Fruit fly (Drosophila melanogaster) whole organism, embryonic: ENCODE data around the gene Dph5.

Experiments used
- CG10959 ChIP-seq: fragments of 200-800 bp; sonication (Bioruptor generic); IDR thresholded peaks from 2 replicates; pipeline ENCODE4 v1.3.6; 2022; ENCODE audit warnings: missing biosample characterization, missing genetic modification characterization
- CG11456 ChIP-seq: fragments of 200-800 bp; sonication (Bioruptor generic); IDR thresholded peaks from 3 replicates; pipeline ENCODE4 v1.3.6; 2022; ENCODE audit warnings: missing biosample characterization, missing genetic modification characterization
- CG12219 ChIP-seq: fragments of 200-800 bp; sonication (Bioruptor generic); optimal IDR thresholded peaks from 3 replicates; lab custom pipeline; 2018; ENCODE audit warnings: missing biosample characterization, mild to moderate bottlenecking, missing genetic modification characterization
- CG15011 ChIP-seq: fragments of 200-800 bp; sonication (Bioruptor generic); optimal IDR thresholded peaks from 3 replicates; lab custom pipeline; 2018; ENCODE audit warnings: missing biosample characterization, mild to moderate bottlenecking, missing genetic modification characterization
- CG15696 ChIP-seq: fragments of 200-800 bp; sonication (Bioruptor generic); optimal IDR thresholded peaks from 2 replicates; lab custom pipeline; 2019; ENCODE audit warnings: missing biosample characterization, mild to moderate bottlenecking, missing genetic modification characterization, moderate library complexity
- CG16863 ChIP-seq: fragments of 200-800 bp; sonication (Bioruptor generic); optimal IDR thresholded peaks from 3 replicates; lab custom pipeline; 2016; ENCODE audit warnings: missing biosample characterization, missing genetic modification characterization
- CG17385 ChIP-seq: fragments of 200-800 bp; sonication (Bioruptor generic); optimal IDR thresholded peaks from 3 replicates; lab custom pipeline; 2018; ENCODE audit warnings: missing biosample characterization, mild to moderate bottlenecking, missing genetic modification characterization
- CG31224 ChIP-seq: fragments of 200-800 bp; sonication (Bioruptor generic); IDR thresholded peaks from 2 replicates; pipeline ENCODE4 v1.3.6; 2022; ENCODE audit warnings: missing biosample characterization, missing genetic modification characterization
- CG6175 ChIP-seq: fragments of 200-800 bp; sonication (Bioruptor generic); IDR thresholded peaks from 3 replicates; pipeline ENCODE4 v1.3.6; 2022; ENCODE audit warnings: missing biosample characterization, missing genetic modification characterization
- CG6813 ChIP-seq: fragments of 200-800 bp; sonication (Bioruptor generic); optimal IDR thresholded peaks from 2 replicates; lab custom pipeline; 2017; ENCODE audit warnings: missing biosample characterization, missing genetic modification characterization, mild to moderate bottlenecking, moderate library complexity, missing genetic modification reagents
- CG7786 ChIP-seq: fragments of 200-800 bp; sonication (Bioruptor generic); optimal IDR thresholded peaks from 2 replicates; lab custom pipeline; 2016; ENCODE audit warnings: missing biosample characterization, missing genetic modification characterization
- CG9817 ChIP-seq: fragments of 200-800 bp; sonication (Bioruptor generic); optimal IDR thresholded peaks from 2 replicates; lab custom pipeline; 2018; ENCODE audit warnings: missing biosample characterization, mild to moderate bottlenecking, missing genetic modification characterization, moderate library complexity
- D19A ChIP-seq: fragments of 200-800 bp; optimal IDR thresholded peaks from 3 replicates; lab custom pipeline; 2019; ENCODE audit warnings: missing biosample characterization, mild to moderate bottlenecking, missing genetic modification characterization, moderate library complexity
- Dbx ChIP-seq: fragments of 200-800 bp; sonication (Bioruptor generic); IDR thresholded peaks from 3 replicates; pipeline ENCODE4 v1.3.6; 2022; ENCODE audit warnings: missing biosample characterization, missing genetic modification characterization
- Drgx ChIP-seq: fragments of 200-800 bp; sonication (Bioruptor generic); IDR thresholded peaks from 2 replicates; pipeline ENCODE4 v1.3.6; 2022; ENCODE audit warnings: missing biosample characterization, missing genetic modification characterization
- Fer3 ChIP-seq: fragments of 200-800 bp; sonication (Bioruptor generic); optimal IDR thresholded peaks from 2 replicates; lab custom pipeline; 2018; ENCODE audit warnings: missing biosample characterization, mild to moderate bottlenecking, missing genetic modification characterization, moderate library complexity
- GATAe ChIP-seq: fragments of 200-800 bp; sonication (Bioruptor generic); conservative IDR thresholded peaks from 2 replicates; pipeline ENCODE4 v1.3.6; 2022; ENCODE audit warnings: missing biosample characterization, missing genetic modification characterization
- HLH3B ChIP-seq: fragments of 200-800 bp; sonication (Bioruptor generic); IDR thresholded peaks from 2 replicates; pipeline ENCODE4 v1.3.6; 2022; ENCODE audit warnings: missing biosample characterization, missing genetic modification characterization
- Hand ChIP-seq: fragments of 200-800 bp; sonication (Bioruptor generic); optimal IDR thresholded peaks from 2 replicates; lab custom pipeline; 2017; ENCODE audit warnings: mild to moderate bottlenecking, missing biosample characterization, missing genetic modification reagents, missing genetic modification characterization
- Kr ChIP-seq: fragments of 200-800 bp; sonication (Bioruptor generic); optimal IDR thresholded peaks from 2 replicates; lab custom pipeline; 2017; ENCODE audit warnings: missing biosample characterization, mild to moderate bottlenecking, missing genetic modification characterization
- Lpt ChIP-seq: fragments of >200 bp; optimal IDR thresholded peaks from 2 replicates; lab custom pipeline; 2018; ENCODE audit warnings: missing biosample characterization, missing genetic modification characterization
- MBD-R2 ChIP-seq: fragments of 200-800 bp; sonication (Bioruptor generic); IDR thresholded peaks from 2 replicates; pipeline ENCODE4 v1.3.6; 2022; ENCODE audit warnings: missing biosample characterization, missing genetic modification characterization
- Meics ChIP-seq: fragments of 200-800 bp; sonication (Bioruptor generic); optimal IDR thresholded peaks from 2 replicates; lab custom pipeline; 2017; ENCODE audit warnings: missing biosample characterization, mild to moderate bottlenecking, missing genetic modification characterization
- Oli ChIP-seq: fragments of 200-800 bp; sonication (Bioruptor generic); optimal IDR thresholded peaks from 2 replicates; lab custom pipeline; 2018; ENCODE audit warnings: missing biosample characterization, mild to moderate bottlenecking, missing genetic modification characterization, moderate library complexity
- Scr ChIP-seq: fragments of 200-800 bp; sonication (Bioruptor generic); IDR thresholded peaks from 2 replicates; pipeline ENCODE4 v1.3.6; 2022; ENCODE audit warnings: missing biosample characterization, missing genetic modification characterization; ENCODE audit not compliant: partially characterized antibody
- Sin3A ChIP-seq: fragments of >200 bp; optimal IDR thresholded peaks from 2 replicates; lab custom pipeline; 2018
- Trl ChIP-seq, 3 experiments: fragments of >200 bp in 2 of 3; fragments of 200-800 bp in 1 of 3; sonication (Bioruptor generic) in 1 of 3; optimal IDR thresholded peaks; 2 replicates in 1 of 3; 3 replicates in 2 of 3; lab custom pipeline; 2016 to 2017; ENCODE audit warnings: missing biosample characterization in 1 of 3, missing genetic modification characterization in 1 of 3
- ac ChIP-seq: fragments of 200-800 bp; sonication (Bioruptor generic); optimal IDR thresholded peaks from 3 replicates; lab custom pipeline; 2017; ENCODE audit warnings: missing biosample characterization, mild to moderate bottlenecking, missing genetic modification characterization
- al ChIP-seq: fragments of 200-800 bp; sonication (Bioruptor generic); IDR thresholded peaks from 2 replicates; pipeline ENCODE4 v1.3.6; 2022; ENCODE audit warnings: missing biosample characterization, missing genetic modification characterization
- az2 ChIP-seq: fragments of 200-800 bp; sonication (Bioruptor generic); optimal IDR thresholded peaks from 3 replicates; lab custom pipeline; 2016; ENCODE audit warnings: missing biosample characterization, missing genetic modification characterization
- bab2 ChIP-seq: fragments of 200-800 bp; sonication (Bioruptor generic); optimal IDR thresholded peaks from 2 replicates; lab custom pipeline; 2016; ENCODE audit warnings: missing biosample characterization, missing genetic modification characterization
- corto ChIP-seq: fragments of 200-800 bp; sonication (Bioruptor generic); optimal IDR thresholded peaks from 2 replicates; lab custom pipeline; 2016; ENCODE audit warnings: missing biosample characterization, mild to moderate bottlenecking, missing genetic modification characterization, moderate library complexity
- crc ChIP-seq: fragments of 200-800 bp; sonication (Bioruptor generic); optimal IDR thresholded peaks from 2 replicates; lab custom pipeline; 2016; ENCODE audit warnings: missing biosample characterization, missing genetic modification characterization
- cwo ChIP-seq: fragments of 200-800 bp; sonication (Bioruptor generic); optimal IDR thresholded peaks from 3 replicates; lab custom pipeline; 2017; ENCODE audit warnings: missing biosample characterization, missing genetic modification characterization, mild to moderate bottlenecking, moderate library complexity, missing genetic modification reagents
- da ChIP-seq: fragments of 200-800 bp; sonication (Bioruptor generic); optimal IDR thresholded peaks from 2 replicates; lab custom pipeline; 2016; ENCODE audit warnings: missing biosample characterization, missing genetic modification characterization
- dimm ChIP-seq: fragments of 200-800 bp; sonication (Bioruptor generic); IDR thresholded peaks from 2 replicates; pipeline ENCODE4 v1.3.6; 2022; ENCODE audit warnings: missing biosample characterization, missing genetic modification characterization
- eyg ChIP-seq: fragments of 200-800 bp; sonication (Bioruptor generic); optimal IDR thresholded peaks from 3 replicates; lab custom pipeline; 2016; ENCODE audit warnings: missing biosample characterization, missing genetic modification characterization
- fru ChIP-seq: fragments of >200 bp; optimal IDR thresholded peaks from 2 replicates; lab custom pipeline; 2017
- gcm ChIP-seq: fragments of 200-800 bp; sonication (Bioruptor generic); optimal IDR thresholded peaks from 2 replicates; lab custom pipeline; 2019; ENCODE audit warnings: missing biosample characterization, mild to moderate bottlenecking, missing genetic modification characterization, moderate library complexity
- hbn ChIP-seq: fragments of 200-800 bp; sonication (Bioruptor generic); IDR thresholded peaks from 2 replicates; pipeline ENCODE4 v1.3.6; 2022; ENCODE audit warnings: missing biosample characterization, missing genetic modification characterization; ENCODE audit not compliant: partially characterized antibody
- ken ChIP-seq: fragments of 200-800 bp; sonication (Bioruptor generic); IDR thresholded peaks from 3 replicates; pipeline ENCODE4 v1.3.6; 2022; ENCODE audit warnings: missing biosample characterization, missing genetic modification characterization
- luna ChIP-seq: fragments of 200-800 bp; sonication (Bioruptor generic); optimal IDR thresholded peaks from 2 replicates; lab custom pipeline; 2016; ENCODE audit warnings: missing biosample characterization, missing genetic modification characterization
- nom ChIP-seq: fragments of 200-800 bp; sonication (Bioruptor generic); optimal IDR thresholded peaks from 2 replicates; lab custom pipeline; 2017; ENCODE audit warnings: missing biosample characterization, missing genetic modification characterization, mild to moderate bottlenecking, moderate library complexity, missing genetic modification reagents
- org-1 ChIP-seq: fragments of 200-800 bp; sonication (Bioruptor generic); optimal IDR thresholded peaks from 2 replicates; lab custom pipeline; 2017; ENCODE audit warnings: missing biosample characterization, missing genetic modification characterization
- p53 ChIP-seq: fragments of 200-800 bp; sonication (Bioruptor generic); optimal IDR thresholded peaks from 2 replicates; lab custom pipeline; 2016; ENCODE audit warnings: missing biosample characterization, missing genetic modification characterization
- pho ChIP-seq: fragments of 200-800 bp; sonication (Bioruptor generic); optimal IDR thresholded peaks from 2 replicates; lab custom pipeline; 2016; ENCODE audit warnings: missing biosample characterization, missing genetic modification characterization
- pnt ChIP-seq: fragments of 200-800 bp; sonication (Bioruptor generic); optimal IDR thresholded peaks from 3 replicates; lab custom pipeline; 2016; ENCODE audit warnings: missing biosample characterization, missing genetic modification characterization
- pzg ChIP-seq: fragments of 200-800 bp; sonication (Bioruptor generic); optimal IDR thresholded peaks from 3 replicates; lab custom pipeline; 2018; ENCODE audit warnings: missing biosample characterization, mild to moderate bottlenecking, missing genetic modification characterization, moderate library complexity
- salm ChIP-seq: fragments of 200-800 bp; sonication (Bioruptor generic); optimal IDR thresholded peaks from 2 replicates; lab custom pipeline; 2018; ENCODE audit warnings: missing biosample characterization, mild to moderate bottlenecking, missing genetic modification characterization
- seq ChIP-seq: fragments of 200-800 bp; sonication (Bioruptor generic); IDR thresholded peaks from 2 replicates; pipeline ENCODE4 v1.3.6; 2022; ENCODE audit warnings: missing biosample characterization, missing genetic modification characterization
- slp2 ChIP-seq: fragments of 200-800 bp; sonication (Bioruptor generic); optimal IDR thresholded peaks from 2 replicates; lab custom pipeline; 2016; ENCODE audit warnings: missing biosample characterization, missing genetic modification characterization
- wek ChIP-seq: fragments of 200-800 bp; sonication (Bioruptor generic); optimal IDR thresholded peaks from 3 replicates; lab custom pipeline; 2018; ENCODE audit warnings: missing biosample characterization, mild to moderate bottlenecking, missing genetic modification characterization, moderate library complexity

Dph5 gene

dm6 chr3R:22547585-22548022 is 35.4 kb downstream of the Dph5 start, which contains the start of gene AdipoR (continued):
- TF ChIP-seq Hand (no peak), da (GFP tag; lab: Kevin White, UChicago) (no peak), CG16863 (GFP tag; lab: Kevin White, UChicago) (no peak), CG11456 (GFP tag; lab: Robert Waterston, UW) (no peak), crc (GFP tag; lab: Kevin White, UChicago) (no peak), GATAe (GFP tag; lab: Robert Waterston, UW) (no peak), D19A (peak; percentile 5), MBD-R2 (GFP tag; lab: Robert Waterston, UW) (peak; percentile 84), CG15696 (no peak), Fer3 (tag; lab: Kevin White, UChicago) (no peak), Drgx (GFP tag; lab: Robert Waterston, UW) (no peak), CG6813 (GFP tag; lab: Kevin White, UChicago) (no peak), Scr (GFP tag; lab: Robert Waterston, UW) (peak; percentile 47), pnt (no peak), wek (GFP tag; lab: Kevin White, UChicago) (no peak), eyg (GFP tag; lab: Kevin White, UChicago) (no peak), Lpt (GFP tag; lab: Kevin White, UChicago) (no peak), Dbx (GFP tag; lab: Robert Waterston, UW) (no peak), az2 (GFP tag; lab: Kevin White, UChicago) (no peak), CG10959 (no peak), Meics (GFP tag; lab: Kevin White, UChicago) (peak; percentile 95), CG6175 (no peak), Trl (optimal IDR thresholded peaks at IDR 0.05; lab: Kevin White, UChicago) (no peak), Trl (GFP tag; optimal IDR thresholded peaks at IDR 0.05; lab: Kevin White, UChicago) (peak; percentile 11), Kr (GFP tag; lab: Kevin White, UChicago) (no peak), Sin3A (peak; percentile 65), HLH3B (GFP tag; lab: Robert Waterston, UW) (no peak), CG9817 (tag; lab: Kevin White, UChicago) (no peak), slp2 (GFP tag; lab: Kevin White, UChicago) (no peak), CG15011 (GFP tag; lab: Kevin White, UChicago) (no peak), gcm (GFP tag; lab: Kevin White, UChicago) (no peak), bab2 (peak; percentile 16), p53 (peak; percentile 65), luna (GFP tag; lab: Kevin White, UChicago) (no peak), CG7786 (GFP tag; lab: Kevin White, UChicago) (no peak), seq (GFP tag; lab: Robert Waterston, UW) (no peak), cwo (GFP tag; lab: Kevin White, UChicago) (no peak), ken (GFP tag; lab: Robert Waterston, UW) (no peak), pho (GFP tag; lab: Kevin White, UChicago) (no peak), CG17385 (GFP tag; lab: Kevin White, UChicago) (no peak), org-1 (no peak), nom (no peak), al (GFP tag; lab: Robert Waterston, UW) (no peak), CG12219 (no peak), fru (no peak), ac (GFP tag; lab: Kevin White, UChicago) (no peak), salm (tag; lab: Kevin White, UChicago) (no peak), CG31224 (GFP tag; lab: Robert Waterston, UW) (no peak), pzg (peak; percentile 97), Oli (no peak), dimm (GFP tag; lab: Robert Waterston, UW) (no peak), hbn (GFP tag; lab: Robert Waterston, UW) (no peak), corto (no peak)
